Worm (Caenorhabditis elegans): ENCODE data around the gene srg-57.

Gene srg-57

ce11 chrV:2690478-2690877 lies 43.8 kb downstream of the srg-57 start:
- no peak for TF ChIP-seq pag-3 (tag; optimal IDR thresholded peaks at IDR 0.05; ENCODE audit: borderline replicate concordance, insufficient read depth)
- no peak for TF ChIP-seq Y116A8C.19 (tag; optimal IDR thresholded peaks at IDR 0.05; ENCODE audit: borderline replicate concordance)
- no peak for TF ChIP-seq unc-86 (tag; optimal IDR thresholded peaks at IDR 0.05)
- TF ChIP-seq egl-27 (tag; optimal IDR thresholded peaks at IDR 0.05), result no peak

ce11 chrV:2688562-2688961 lies 45.7 kb downstream of the srg-57 start:
- TF ChIP-seq lin-35 (GFP tag; optimal IDR thresholded peaks at IDR 0.05), result no peak
- no peak for TF ChIP-seq efl-1 (optimal IDR thresholded peaks at IDR 0.05)
- TF ChIP-seq efl-1 (GFP tag; optimal IDR thresholded peaks at IDR 0.05 in 1 of 2), result peak in 1 of 2 experiments; percentile 37

ce11 chrV:2684227-2684626 lies 50.0 kb downstream of the srg-57 start:
- TF ChIP-seq skn-1 (tag; optimal IDR thresholded peaks at IDR 0.05), result no peak
- no peak for TF ChIP-seq nhr-28 (tag; optimal IDR thresholded peaks at IDR 0.05)

ce11 chrV:2683497-2683896 lies 50.8 kb downstream of the srg-57 start:
- TF ChIP-seq grh-1 (GFP tag; IDR thresholded peaks at IDR 0.05), result no peak
- TF ChIP-seq lin-15B (tag; optimal IDR thresholded peaks at IDR 0.05), result no peak
- TF ChIP-seq alr-1 (tag; optimal IDR thresholded peaks at IDR 0.05; ENCODE audit: borderline replicate concordance), result no peak
- TF ChIP-seq ama-1 (optimal IDR thresholded peaks at IDR 0.05), result no peak
- TF ChIP-seq jun-1 (tag; optimal IDR thresholded peaks at IDR 0.05), result no peak
- TF ChIP-seq snu-23 (GFP tag; optimal IDR thresholded peaks at IDR 0.05), result no peak
